Fruit fly (Drosophila melanogaster) whole organism, embryonic: ENCODE measurements around the gene mRpL15.
A peak's percentile ranks its signal among the peaks of the same experiment; 100 is the strongest.

ENCODE experiments used
- CG11560 ChIP-seq: fragments of 200-800 bp; sonication (Bioruptor generic); IDR thresholded peaks from 3 replicates; pipeline ENCODE4 v1.3.6; 2022; ENCODE audit warnings: missing biosample characterization, missing genetic modification characterization
- CG12071 ChIP-seq: fragments of 200-800 bp; sonication (Bioruptor generic); optimal IDR thresholded peaks from 3 replicates; lab custom pipeline; 2018; ENCODE audit warnings: missing biosample characterization, mild to moderate bottlenecking, missing genetic modification characterization
- CG12155 ChIP-seq: fragments of 200-800 bp; sonication (Bioruptor generic); optimal IDR thresholded peaks from 3 replicates; lab custom pipeline; 2016; ENCODE audit warnings: missing biosample characterization, missing genetic modification characterization
- CG13123 ChIP-seq: fragments of 200-800 bp; sonication (Bioruptor generic); optimal IDR thresholded peaks from 2 replicates; lab custom pipeline; 2016; ENCODE audit warnings: missing biosample characterization, missing genetic modification characterization
- CG14710 ChIP-seq: fragments of 200-800 bp; sonication (Bioruptor generic); optimal IDR thresholded peaks from 3 replicates; lab custom pipeline; 2019; ENCODE audit warnings: missing biosample characterization, mild to moderate bottlenecking, missing genetic modification characterization, moderate library complexity
- CG2116 ChIP-seq: fragments of 200-800 bp; sonication (Bioruptor generic); optimal IDR thresholded peaks from 3 replicates; lab custom pipeline; 2018; ENCODE audit warnings: missing biosample characterization, mild to moderate bottlenecking, missing genetic modification characterization
- CG2678 ChIP-seq: fragments of 200-800 bp; sonication (Bioruptor generic); optimal IDR thresholded peaks from 3 replicates; lab custom pipeline; 2019; ENCODE audit warnings: missing biosample characterization, mild to moderate bottlenecking, missing genetic modification characterization, moderate library complexity
- CG30020 ChIP-seq: fragments of 200-800 bp; optimal IDR thresholded peaks from 2 replicates; lab custom pipeline; 2019; ENCODE audit warnings: missing biosample characterization, mild to moderate bottlenecking, missing genetic modification characterization, moderate library complexity
- CG33557 ChIP-seq: fragments of 200-800 bp; sonication (Bioruptor generic); optimal IDR thresholded peaks from 2 replicates; lab custom pipeline; 2019; ENCODE audit warnings: missing biosample characterization, mild to moderate bottlenecking, missing genetic modification characterization, moderate library complexity
- CG4820 ChIP-seq: fragments of 200-800 bp; sonication (Bioruptor generic); optimal IDR thresholded peaks from 3 replicates; lab custom pipeline; 2016; ENCODE audit warnings: missing biosample characterization, missing genetic modification characterization
- CG6689 ChIP-seq: fragments of 200-800 bp; sonication (Bioruptor generic); IDR thresholded peaks from 2 replicates; pipeline ENCODE4 v1.3.6; 2022; ENCODE audit warnings: missing biosample characterization, missing genetic modification characterization
- CG8478 ChIP-seq: fragments of >200 bp; optimal IDR thresholded peaks from 2 replicates; lab custom pipeline; 2018
- CTCF ChIP-seq: fragments of 200-800 bp; sonication (Bioruptor generic); optimal IDR thresholded peaks from 2 replicates; lab custom pipeline; 2017; ENCODE audit warnings: missing biosample characterization, mild to moderate bottlenecking, missing genetic modification characterization, moderate library complexity
- D19B ChIP-seq: fragments of 200-800 bp; sonication (Bioruptor generic); optimal IDR thresholded peaks from 2 replicates; lab custom pipeline; 2017; ENCODE audit warnings: missing biosample characterization, mild to moderate bottlenecking, missing genetic modification characterization
- Dek ChIP-seq: fragments of 200-800 bp; sonication (Bioruptor generic); optimal IDR thresholded peaks from 3 replicates; lab custom pipeline; 2019; ENCODE audit warnings: missing biosample characterization, mild to moderate bottlenecking, missing genetic modification characterization, moderate library complexity
- Dref ChIP-seq: fragments of 200-800 bp; sonication (Bioruptor generic); IDR thresholded peaks from 2 replicates; pipeline ENCODE4 v1.3.6; 2022; ENCODE audit warnings: missing biosample characterization, missing genetic modification characterization
- E2f2 ChIP-seq: fragments of 200-800 bp; sonication (Bioruptor generic); IDR thresholded peaks from 2 replicates; pipeline ENCODE4 v1.3.6; 2022; ENCODE audit warnings: missing biosample characterization, missing genetic modification characterization
- Fer2 ChIP-seq: fragments of 200-800 bp; sonication (Bioruptor generic); optimal IDR thresholded peaks from 2 replicates; lab custom pipeline; 2018; ENCODE audit warnings: missing biosample characterization, mild to moderate bottlenecking, missing genetic modification characterization, moderate library complexity
- Gug ChIP-seq: fragments of 200-800 bp; sonication (Bioruptor generic); IDR thresholded peaks from 4 replicates; pipeline ENCODE4 v1.3.6; 2022; ENCODE audit warnings: missing biosample characterization, missing genetic modification characterization
- HmgD ChIP-seq: fragments of 200-800 bp; sonication (Bioruptor generic); optimal IDR thresholded peaks from 3 replicates; lab custom pipeline; 2016; ENCODE audit warnings: missing biosample characterization, missing genetic modification characterization
- Hmr ChIP-seq: fragments of 200-800 bp; sonication (Bioruptor generic); optimal IDR thresholded peaks from 3 replicates; lab custom pipeline; 2017; ENCODE audit warnings: mild to moderate bottlenecking, missing biosample characterization, missing genetic modification reagents, missing genetic modification characterization
- Med ChIP-seq: fragments of 200-800 bp; sonication (Bioruptor generic); peaks from one replicate; lab custom pipeline; 2016; ENCODE audit warnings: missing biosample characterization, missing genetic modification characterization, mild to moderate bottlenecking, inconsistent platforms, moderate library complexity
- Nf-YB ChIP-seq: fragments of 200-800 bp; sonication (Bioruptor generic); optimal IDR thresholded peaks from 3 replicates; lab custom pipeline; 2019; ENCODE audit warnings: missing biosample characterization, mild to moderate bottlenecking, missing genetic modification characterization, moderate library complexity
- Nf-YC ChIP-seq: fragments of 200-800 bp; optimal IDR thresholded peaks from 3 replicates; lab custom pipeline; 2019; ENCODE audit warnings: missing biosample characterization, mild to moderate bottlenecking, missing genetic modification characterization, moderate library complexity
- PHDP ChIP-seq: fragments of 200-800 bp; sonication (Bioruptor generic); optimal IDR thresholded peaks from 3 replicates; lab custom pipeline; 2018; ENCODE audit warnings: missing biosample characterization, mild to moderate bottlenecking, missing genetic modification characterization, moderate library complexity
- Ravus ChIP-seq: fragments of 200-800 bp; sonication (Bioruptor generic); IDR thresholded peaks from 2 replicates; pipeline ENCODE4 v1.3.6; 2022; ENCODE audit warnings: missing biosample characterization, missing genetic modification characterization
- Sry-β ChIP-seq: fragments of 200-800 bp; sonication (Bioruptor generic); optimal IDR thresholded peaks from 2 replicates; lab custom pipeline; 2018; ENCODE audit warnings: missing biosample characterization, mild to moderate bottlenecking, missing genetic modification characterization, moderate library complexity
- amos ChIP-seq: fragments of 200-800 bp; sonication (Bioruptor generic); IDR thresholded peaks from 2 replicates; pipeline ENCODE4 v1.3.6; 2022; ENCODE audit warnings: missing biosample characterization, missing genetic modification characterization; ENCODE audit not compliant: partially characterized antibody
- ap ChIP-seq: fragments of 200-800 bp; sonication (Bioruptor generic); IDR thresholded peaks from 2 replicates; pipeline ENCODE4 v1.3.6; 2022; ENCODE audit warnings: missing biosample characterization, missing genetic modification characterization
- cad ChIP-seq: fragments of >200 bp; optimal IDR thresholded peaks from 2 replicates; lab custom pipeline; 2017; ENCODE audit warnings: missing biosample characterization, missing genetic modification characterization
- chinmo ChIP-seq: fragments of 200-800 bp; sonication (Bioruptor generic); IDR thresholded peaks from 4 replicates; pipeline ENCODE4 v1.3.6; 2022; ENCODE audit warnings: missing biosample characterization, missing genetic modification characterization; ENCODE audit not compliant: partially characterized antibody
- dmrt99B ChIP-seq: fragments of 200-800 bp; sonication (Bioruptor generic); optimal IDR thresholded peaks from 2 replicates; lab custom pipeline; 2018; ENCODE audit warnings: missing biosample characterization, mild to moderate bottlenecking, missing genetic modification characterization, moderate library complexity
- dysf ChIP-seq: fragments of 200-800 bp; sonication (Bioruptor generic); IDR thresholded peaks from 3 replicates; pipeline ENCODE4 v1.3.6; 2022; ENCODE audit warnings: missing biosample characterization, missing genetic modification characterization
- en ChIP-seq: fragments of 200-800 bp; sonication (Bioruptor generic); optimal IDR thresholded peaks from 2 replicates; lab custom pipeline; 2016; ENCODE audit warnings: missing biosample characterization, missing genetic modification characterization
- gfzf ChIP-seq: fragments of 200-800 bp; sonication (Bioruptor generic); optimal IDR thresholded peaks from 2 replicates; lab custom pipeline; 2016; ENCODE audit warnings: missing biosample characterization, mild to moderate bottlenecking, missing genetic modification characterization, moderate library complexity
- grau ChIP-seq: fragments of 200-800 bp; optimal IDR thresholded peaks from 3 replicates; lab custom pipeline; 2019; ENCODE audit warnings: missing biosample characterization, mild to moderate bottlenecking, missing genetic modification characterization, moderate library complexity
- gro ChIP-seq: fragments of 200-800 bp; sonication (Bioruptor generic); optimal IDR thresholded peaks from 2 replicates; lab custom pipeline; 2016; ENCODE audit warnings: missing biosample characterization, missing genetic modification characterization
- kay ChIP-seq: fragments of 200-800 bp; sonication (Bioruptor generic); optimal IDR thresholded peaks from 2 replicates; lab custom pipeline; 2016; ENCODE audit warnings: missing biosample characterization, missing genetic modification characterization
- lab ChIP-seq: fragments of 200-800 bp; sonication (Bioruptor generic); optimal IDR thresholded peaks from 3 replicates; lab custom pipeline; 2017; ENCODE audit warnings: missing biosample characterization, missing genetic modification characterization, mild to moderate bottlenecking, moderate library complexity, missing genetic modification reagents
- lmd ChIP-seq: fragments of 200-800 bp; sonication (Bioruptor generic); IDR thresholded peaks from 2 replicates; pipeline ENCODE4 v1.3.6; 2022; ENCODE audit warnings: missing biosample characterization, missing genetic modification characterization
- mld ChIP-seq: fragments of 200-800 bp; sonication (Bioruptor generic); IDR thresholded peaks from 3 replicates; pipeline ENCODE4 v1.3.6; 2022; ENCODE audit warnings: missing biosample characterization, missing genetic modification characterization; ENCODE audit not compliant: partially characterized antibody
- nerfin-2 ChIP-seq: fragments of 200-800 bp; sonication (Bioruptor generic); IDR thresholded peaks from 2 replicates; pipeline ENCODE4 v1.3.6; 2022; ENCODE audit warnings: missing biosample characterization, missing genetic modification characterization; ENCODE audit not compliant: partially characterized antibody
- onecut ChIP-seq: fragments of 200-800 bp; sonication (Bioruptor generic); IDR thresholded peaks from 2 replicates; pipeline ENCODE4 v1.3.6; 2022; ENCODE audit warnings: missing biosample characterization, missing genetic modification characterization
- ranshi ChIP-seq: fragments of 200-800 bp; sonication (Bioruptor generic); IDR thresholded peaks from 2 replicates; pipeline ENCODE4 v1.3.6; 2022; ENCODE audit warnings: missing biosample characterization, missing genetic modification characterization
- ro ChIP-seq: fragments of 200-800 bp; sonication (Bioruptor generic); IDR thresholded peaks from 2 replicates; pipeline ENCODE4 v1.3.6; 2022; ENCODE audit warnings: missing biosample characterization, missing genetic modification characterization
- sd ChIP-seq: fragments of 200-800 bp; sonication (Bioruptor generic); optimal IDR thresholded peaks from 3 replicates; lab custom pipeline; 2018; ENCODE audit warnings: missing biosample characterization, mild to moderate bottlenecking, missing genetic modification characterization, moderate library complexity
- sqz ChIP-seq: fragments of 200-800 bp; sonication (Bioruptor generic); optimal IDR thresholded peaks from 3 replicates; lab custom pipeline; 2018; ENCODE audit warnings: missing biosample characterization, mild to moderate bottlenecking, missing genetic modification characterization
- sr ChIP-seq: fragments of 200-800 bp; sonication (Bioruptor generic); IDR thresholded peaks from 3 replicates; pipeline ENCODE4 v1.3.6; 2022; ENCODE audit warnings: missing biosample characterization, missing genetic modification characterization
- tgo ChIP-seq: fragments of 200-800 bp; sonication (Bioruptor generic); IDR thresholded peaks from 3 replicates; pipeline ENCODE4 v1.3.6; 2022; ENCODE audit warnings: missing biosample characterization, missing genetic modification characterization
- tll ChIP-seq, 2 experiments: fragments of 200-800 bp in 1 of 2; fragments of >200 bp in 1 of 2; sonication (Bioruptor generic) in 1 of 2; optimal IDR thresholded peaks; 2 replicates each; lab custom pipeline; 2017 to 2019; ENCODE audit warnings: missing biosample characterization in 2 of 2, missing genetic modification characterization in 2 of 2, mild to moderate bottlenecking in 1 of 2, moderate library complexity in 1 of 2
- yki ChIP-seq: fragments of >200 bp; optimal IDR thresholded peaks from 3 replicates; lab custom pipeline; 2018

mRpL15 gene

dm6 chr3L:20471499-20472313, 35.7 kb upstream of the mRpL15 start (continued):
- peak; percentile 31 for TF ChIP-seq en (GFP tag; lab: Kevin White, UChicago)
- peak; percentile 21 for TF ChIP-seq gro (GFP tag; lab: Kevin White, UChicago)
- no peak for TF ChIP-seq ranshi
- no peak for TF ChIP-seq mld (GFP tag; lab: Robert Waterston, UW)
- no peak for TF ChIP-seq tgo (GFP tag; lab: Robert Waterston, UW)
- TF ChIP-seq Fer2: no peak
- TF ChIP-seq grau (tag; lab: Kevin White, UChicago): peak; percentile 54
- TF ChIP-seq CG6689 (GFP tag; lab: Robert Waterston, UW): no peak
- TF ChIP-seq Dek: no peak
- peak; percentile 54 for TF ChIP-seq CG2116 (GFP tag; lab: Kevin White, UChicago)
- TF ChIP-seq D19B (GFP tag; lab: Kevin White, UChicago): no peak
- peak; percentile 17 for TF ChIP-seq kay
- TF ChIP-seq tll (GFP tag; optimal IDR thresholded peaks at IDR 0.05; lab: Kevin White, UChicago): no peak
- TF ChIP-seq amos (GFP tag; lab: Robert Waterston, UW): no peak
- no peak for TF ChIP-seq dmrt99B
- no peak for TF ChIP-seq CG8478
- TF ChIP-seq sr (GFP tag; lab: Robert Waterston, UW): peak; percentile 63; the same call in 2 of the 3 replicates
- TF ChIP-seq CG4820: peak; percentile 26
- TF ChIP-seq Ravus (GFP tag; lab: Robert Waterston, UW): no peak
- TF ChIP-seq CG14710 (tag; lab: Kevin White, UChicago): peak; percentile 16
- TF ChIP-seq lab (GFP tag; lab: Kevin White, UChicago): peak; percentile 43
- TF ChIP-seq sqz: no peak
- 0 out of 2 replicates have a peak, but pooled peaks have one; percentile 25 for TF ChIP-seq E2f2 (GFP tag; lab: Robert Waterston, UW)
- TF ChIP-seq nerfin-2 (GFP tag; lab: Robert Waterston, UW): no peak
- TF ChIP-seq dysf (GFP tag; lab: Robert Waterston, UW): no peak
- TF ChIP-seq CG11560 (tag; lab: Robert Waterston, UW): no peak
- TF ChIP-seq sd (tag; lab: Kevin White, UChicago): no peak
- no peak for TF ChIP-seq gfzf (GFP tag; lab: Kevin White, UChicago)
- TF ChIP-seq CG30020 (tag; lab: Kevin White, UChicago): no peak
- no peak for TF ChIP-seq Sry-β (GFP tag; lab: Kevin White, UChicago)
- TF ChIP-seq CG12071 (GFP tag; lab: Kevin White, UChicago): peak; percentile 87
- TF ChIP-seq lmd (GFP tag; lab: Robert Waterston, UW): no peak
- no peak for TF ChIP-seq ap (GFP tag; lab: Robert Waterston, UW)
- no peak for TF ChIP-seq Gug
- peak; percentile 57 for TF ChIP-seq CG33557 (GFP tag; lab: Kevin White, UChicago)
- TF ChIP-seq CG13123 (GFP tag; lab: Kevin White, UChicago): peak; percentile 65
- no peak for TF ChIP-seq cad (GFP tag; lab: Kevin White, UChicago)
- TF ChIP-seq ro (GFP tag; lab: Robert Waterston, UW): no peak
- no peak for TF ChIP-seq CG12155 (GFP tag; lab: Kevin White, UChicago)
- TF ChIP-seq Hmr (GFP tag; lab: Kevin White, UChicago): peak; percentile 67
- TF ChIP-seq Nf-YC: no peak
- peak; percentile 96 for TF ChIP-seq Med (GFP tag; lab: Kevin White, UChicago)
- TF ChIP-seq chinmo: no peak
- TF ChIP-seq CG2678: peak; percentile 67
- no peak for TF ChIP-seq CTCF (GFP tag; lab: Kevin White, UChicago)
- no peak for TF ChIP-seq yki (lab: Kevin White, UChicago)
- peak; percentile 42 for TF ChIP-seq PHDP (tag; lab: Kevin White, UChicago)
- peak; percentile 33 for TF ChIP-seq Nf-YB (GFP tag; lab: Kevin White, UChicago)
- TF ChIP-seq onecut (GFP tag; lab: Robert Waterston, UW): peak; percentile 68
- TF ChIP-seq Dref (GFP tag; lab: Robert Waterston, UW): no peak
- no peak for TF ChIP-seq HmgD (GFP tag; lab: Kevin White, UChicago)
